Worm (Caenorhabditis elegans) whole organism, mixed stage, embryonic: ENCODE results near the gene F58G1.8.

Experiments used
- ceh-43 ChIP-seq: fragments of 200-800 bp; sonication (Bioruptor generic); optimal IDR thresholded peaks from 2 replicates; lab custom pipeline; 2018; ENCODE audit warnings: mild to moderate bottlenecking, missing genetic modification characterization, moderate library complexity, missing compliant biosample characterization
- ces-1 ChIP-seq: fragments of 150-350 bp; optimal IDR thresholded peaks from 2 replicates; lab custom pipeline; 2014; ENCODE audit warnings: missing biosample characterization, missing genetic modification reagents, missing genetic modification characterization
- lin-13 ChIP-seq: fragments of 150-350 bp; optimal IDR thresholded peaks from 2 replicates; lab custom pipeline; 2014; ENCODE audit warnings: missing biosample characterization, missing genetic modification characterization
- lsy-2 ChIP-seq: fragments of 150-350 bp; optimal IDR thresholded peaks from 2 replicates; lab custom pipeline; 2014; ENCODE audit warnings: missing biosample characterization, missing genetic modification characterization
- nhr-12 ChIP-seq: fragments of 150-350 bp; optimal IDR thresholded peaks from 2 replicates; lab custom pipeline; 2014; ENCODE audit warnings: missing biosample characterization, missing genetic modification characterization
- nhr-237 ChIP-seq: fragments of 150-350 bp; optimal IDR thresholded peaks from 2 replicates; lab custom pipeline; 2014; ENCODE audit warnings: missing biosample characterization, missing genetic modification characterization
- nhr-28 ChIP-seq: fragments of 150-350 bp; optimal IDR thresholded peaks from 2 replicates; lab custom pipeline; 2014; ENCODE audit warnings: missing biosample characterization, missing genetic modification characterization
- nhr-76 ChIP-seq: sonication (generic microtip); optimal IDR thresholded peaks from 2 replicates; lab custom pipeline; 2017; ENCODE audit warnings: missing biosample characterization, missing genetic modification characterization
- unc-62 ChIP-seq: fragments of 150-350 bp; optimal IDR thresholded peaks from 2 replicates; lab custom pipeline; 2014; ENCODE audit warnings: missing biosample characterization, missing genetic modification reagents, missing genetic modification characterization
- ztf-11 ChIP-seq: fragments of 150-350 bp; optimal IDR thresholded peaks from 2 replicates; lab custom pipeline; 2014; ENCODE audit warnings: missing biosample characterization, missing genetic modification characterization

DNA sequence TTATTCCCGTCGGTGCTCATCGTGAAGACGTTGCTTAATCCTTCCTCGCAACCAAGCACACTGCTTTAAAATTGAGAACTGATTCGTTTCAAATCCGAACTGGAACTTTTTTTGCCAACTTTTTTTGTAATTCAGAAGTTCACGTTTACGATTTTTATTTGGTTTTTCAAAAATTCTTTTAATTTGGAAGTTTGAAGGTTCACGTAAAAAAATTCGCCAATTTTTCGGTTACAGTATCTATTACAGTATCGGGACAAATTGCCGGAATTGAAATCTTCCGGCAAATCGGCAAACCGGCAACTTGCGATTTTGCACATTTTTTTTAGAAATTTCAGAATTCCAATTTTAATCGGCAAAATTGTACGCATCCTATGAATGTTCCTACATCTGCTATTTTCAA is 2.8 kb upstream of the F58G1.8 start, which contains the start of gene F58G1.3:
- no peak for TF ChIP-seq ceh-43 (GFP tag; lab: Kevin White, UChicago)
- no peak for TF ChIP-seq nhr-28 (tag; lab: Kevin White, UChicago)
- TF ChIP-seq lin-13 (tag; lab: Kevin White, UChicago), result no peak
- TF ChIP-seq lsy-2 (tag; lab: Kevin White, UChicago), result no peak
- no peak for TF ChIP-seq nhr-76 (tag; lab: Kevin White, UChicago)
- TF ChIP-seq ces-1, result no peak
- no peak for TF ChIP-seq nhr-12
- no peak for TF ChIP-seq ztf-11 (tag; lab: Kevin White, UChicago)
- TF ChIP-seq nhr-237, result no peak
- no peak for TF ChIP-seq unc-62 (GFP tag; lab: Kevin White, UChicago)
